Worm (Caenorhabditis elegans) whole organism, L2 larva: ENCODE measurements around the gene F19B6.1.

ENCODE experiments used
- ZK546.5 ChIP-seq: sonication (generic microtip); optimal IDR thresholded peaks from 2 replicates; lab custom pipeline; 2017; ENCODE audit warnings: missing biosample characterization, missing genetic modification characterization
- alr-1 ChIP-seq: fragments of 150-350 bp; optimal IDR thresholded peaks from 2 replicates; lab custom pipeline; 2014; ENCODE audit warnings: missing biosample characterization, missing genetic modification characterization
- ceh-16 ChIP-seq: fragments of 150-350 bp; optimal IDR thresholded peaks from 2 replicates; lab custom pipeline; 2014; ENCODE audit warnings: missing biosample characterization, missing genetic modification characterization
- ceh-82 ChIP-seq: fragments of 150-350 bp; optimal IDR thresholded peaks from 2 replicates; lab custom pipeline; 2014; ENCODE audit warnings: missing biosample characterization, missing genetic modification characterization
- egl-27 ChIP-seq: sonication (generic microtip); optimal IDR thresholded peaks from 3 replicates; lab custom pipeline; 2017; ENCODE audit warnings: missing biosample characterization, missing genetic modification reagents, missing genetic modification characterization
- elt-1 ChIP-seq: fragments of 150-350 bp; optimal IDR thresholded peaks from 2 replicates; lab custom pipeline; 2014; ENCODE audit warnings: missing biosample characterization, missing genetic modification characterization
- lin-13 ChIP-seq: fragments of 150-350 bp; optimal IDR thresholded peaks from 2 replicates; lab custom pipeline; 2014; ENCODE audit warnings: missing biosample characterization, missing genetic modification reagents, missing genetic modification characterization
- mbf-1 ChIP-seq: sonication (generic microtip); optimal IDR thresholded peaks from 2 replicates; lab custom pipeline; 2017; ENCODE audit warnings: missing biosample characterization, missing genetic modification characterization
- mdl-1 ChIP-seq, 2 experiments: fragments of 150-350 bp in 1 of 2; sonication (generic microtip) in 1 of 2; optimal IDR thresholded peaks; 2 replicates each; lab custom pipeline; 2017; ENCODE audit warnings: missing biosample characterization in 2 of 2, missing genetic modification characterization in 2 of 2
- nhr-11 ChIP-seq: fragments of 150-350 bp; optimal IDR thresholded peaks from 2 replicates; lab custom pipeline; 2014; ENCODE audit warnings: missing biosample characterization, missing genetic modification characterization
- snpc-4 ChIP-seq: fragments of 150-350 bp; optimal IDR thresholded peaks from 2 replicates; lab custom pipeline; 2014; ENCODE audit warnings: missing biosample characterization, missing genetic modification characterization
- unc-55 ChIP-seq: fragments of 150-350 bp; sonication (generic microtip); optimal IDR thresholded peaks from 3 replicates; lab custom pipeline; 2014; ENCODE audit warnings: missing biosample characterization, missing genetic modification reagents, missing genetic modification characterization
- unc-62 ChIP-seq: fragments of 150-350 bp; optimal IDR thresholded peaks from 2 replicates; lab custom pipeline; 2014; ENCODE audit warnings: missing biosample characterization, missing genetic modification reagents, missing genetic modification characterization

DNA sequence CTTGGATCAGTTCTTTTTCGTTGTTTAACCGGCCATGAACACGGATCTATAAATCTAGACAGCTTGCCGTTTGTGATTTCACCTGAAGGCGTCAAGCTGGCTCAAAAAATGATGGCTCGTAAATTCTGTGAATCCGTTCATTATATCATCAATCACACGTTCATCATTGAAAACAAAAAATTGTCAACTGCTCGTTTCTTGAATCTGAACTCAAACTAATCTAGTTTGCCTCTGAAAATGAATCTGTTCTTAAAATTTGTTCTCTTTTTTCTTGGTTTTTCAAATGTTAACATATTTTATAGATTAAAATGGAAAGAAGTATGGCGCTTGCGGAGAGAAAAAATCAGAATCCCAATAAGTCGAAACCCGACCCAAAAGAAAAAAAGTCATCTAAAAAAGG is 45.1 kb downstream of the F19B6.1 start, which contains the start of gene C42C1.8:
- no peak for TF ChIP-seq mbf-1 (tag; lab: Kevin White, UChicago)
- no peak for TF ChIP-seq snpc-4
- TF ChIP-seq unc-62, result no peak
- no peak for TF ChIP-seq elt-1 (tag; lab: Kevin White, UChicago)
- TF ChIP-seq ZK546.5 (tag; lab: Kevin White, UChicago), result no peak
- TF ChIP-seq ceh-82 (tag; lab: Kevin White, UChicago), result no peak
- TF ChIP-seq lin-13 (GFP tag; lab: Kevin White, UChicago), result no peak
- no peak for TF ChIP-seq unc-55
- no peak for TF ChIP-seq nhr-11 (tag; lab: Kevin White, UChicago)
- no peak for TF ChIP-seq ceh-16 (tag; lab: Kevin White, UChicago)
- no peak for TF ChIP-seq egl-27
- TF ChIP-seq mdl-1 (tag; optimal IDR thresholded peaks at IDR 0.05; lab: Kevin White, UChicago), result no peak
- TF ChIP-seq alr-1 (tag; lab: Kevin White, UChicago), result no peak
